Worm (Caenorhabditis elegans) whole organism, mixed stage, embryonic: Measurements from ENCODE around the gene srsx-7.

Source experiments
- M03D4.4 ChIP-seq: sonication (generic microtip); optimal IDR thresholded peaks from 2 replicates; lab custom pipeline; 2017; ENCODE audit warnings: mild to moderate bottlenecking, missing genetic modification characterization, missing compliant biosample characterization
- bed-3 ChIP-seq: fragments of 200-800 bp; sonication (Bioruptor generic); optimal IDR thresholded peaks from 3 replicates; lab custom pipeline; 2018; ENCODE audit warnings: mild to moderate bottlenecking, missing genetic modification characterization, moderate library complexity, missing compliant biosample characterization
- blmp-1 ChIP-seq: fragments of 150-350 bp; optimal IDR thresholded peaks from 2 replicates; lab custom pipeline; 2014; ENCODE audit warnings: missing biosample characterization, missing genetic modification characterization
- ceh-39 ChIP-seq: fragments of 150-350 bp; optimal IDR thresholded peaks from 2 replicates; lab custom pipeline; 2014; ENCODE audit warnings: missing biosample characterization, missing genetic modification characterization
- ceh-43 ChIP-seq: fragments of 200-800 bp; sonication (Bioruptor generic); optimal IDR thresholded peaks from 2 replicates; lab custom pipeline; 2018; ENCODE audit warnings: mild to moderate bottlenecking, missing genetic modification characterization, moderate library complexity, missing compliant biosample characterization
- ceh-83 ChIP-seq: fragments of 200-800 bp; sonication (Bioruptor generic); optimal IDR thresholded peaks from 2 replicates; lab custom pipeline; 2018; ENCODE audit warnings: mild to moderate bottlenecking, missing genetic modification characterization, missing compliant biosample characterization
- cnd-1 ChIP-seq: fragments of 200-800 bp; sonication (Bioruptor generic); optimal IDR thresholded peaks from 2 replicates; lab custom pipeline; 2018; ENCODE audit warnings: mild to moderate bottlenecking, missing genetic modification characterization, missing compliant biosample characterization
- drap-1 ChIP-seq: fragments of 200-800 bp; sonication (Bioruptor generic); optimal IDR thresholded peaks from 3 replicates; lab custom pipeline; 2018; ENCODE audit warnings: mild to moderate bottlenecking, missing genetic modification characterization, missing compliant biosample characterization
- elt-1 ChIP-seq: sonication (generic microtip); optimal IDR thresholded peaks from 2 replicates; lab custom pipeline; 2017; ENCODE audit warnings: missing genetic modification characterization, mild to moderate bottlenecking, missing compliant biosample characterization, antibody characterized with exemption, moderate library complexity, borderline replicate concordance; ENCODE audit not compliant: insufficient read depth
- elt-3 ChIP-seq: fragments of 150-350 bp; optimal IDR thresholded peaks from 2 replicates; lab custom pipeline; 2014; ENCODE audit warnings: missing biosample characterization, missing genetic modification characterization
- hlh-1 ChIP-seq: fragments of 150-350 bp; optimal IDR thresholded peaks from 2 replicates; lab custom pipeline; 2014; ENCODE audit warnings: missing biosample characterization, missing genetic modification reagents, missing genetic modification characterization
- lin-13 ChIP-seq: fragments of 150-350 bp; optimal IDR thresholded peaks from 2 replicates; lab custom pipeline; 2014; ENCODE audit warnings: missing biosample characterization, missing genetic modification characterization
- lin-32 ChIP-seq: fragments of 200-800 bp; sonication (Bioruptor generic); optimal IDR thresholded peaks from 2 replicates; lab custom pipeline; 2018; ENCODE audit warnings: mild to moderate bottlenecking, missing genetic modification characterization, missing compliant biosample characterization
- lsy-2 ChIP-seq: fragments of 150-350 bp; optimal IDR thresholded peaks from 2 replicates; lab custom pipeline; 2014; ENCODE audit warnings: missing biosample characterization, missing genetic modification characterization
- mab-5 ChIP-seq: fragments of 150-350 bp; optimal IDR thresholded peaks from 2 replicates; lab custom pipeline; 2014; ENCODE audit warnings: missing biosample characterization, missing genetic modification characterization
- mep-1 ChIP-seq: fragments of 150-350 bp; optimal IDR thresholded peaks from 2 replicates; lab custom pipeline; 2017; ENCODE audit warnings: missing biosample characterization, missing genetic modification reagents, missing genetic modification characterization, inconsistent platforms
- mls-2 ChIP-seq: sonication (generic microtip); optimal IDR thresholded peaks from 2 replicates; lab custom pipeline; 2016; ENCODE audit warnings: mild to moderate bottlenecking, missing genetic modification characterization, moderate library complexity, missing compliant biosample characterization
- nhr-12 ChIP-seq: fragments of 150-350 bp; optimal IDR thresholded peaks from 2 replicates; lab custom pipeline; 2014; ENCODE audit warnings: missing biosample characterization, missing genetic modification characterization
- nhr-2 ChIP-seq: fragments of 150-350 bp; optimal IDR thresholded peaks from 2 replicates; lab custom pipeline; 2014; ENCODE audit warnings: missing biosample characterization, missing genetic modification characterization
- nhr-237 ChIP-seq: fragments of 150-350 bp; optimal IDR thresholded peaks from 2 replicates; lab custom pipeline; 2014; ENCODE audit warnings: missing biosample characterization, missing genetic modification characterization
- nhr-28 ChIP-seq: fragments of 150-350 bp; optimal IDR thresholded peaks from 2 replicates; lab custom pipeline; 2014; ENCODE audit warnings: missing biosample characterization, missing genetic modification characterization
- nhr-76 ChIP-seq: sonication (generic microtip); optimal IDR thresholded peaks from 2 replicates; lab custom pipeline; 2017; ENCODE audit warnings: missing biosample characterization, missing genetic modification characterization
- pha-4 ChIP-seq: fragments of 150-350 bp; optimal IDR thresholded peaks from 2 replicates; lab custom pipeline; 2018; ENCODE audit warnings: missing biosample characterization, missing genetic modification reagents, missing genetic modification characterization
- sem-2 ChIP-seq: fragments of 200-800 bp; sonication (Bioruptor generic); optimal IDR thresholded peaks from 2 replicates; lab custom pipeline; 2018; ENCODE audit warnings: mild to moderate bottlenecking, missing genetic modification characterization, missing compliant biosample characterization
- sptf-1 ChIP-seq: sonication (generic microtip); optimal IDR thresholded peaks from 2 replicates; lab custom pipeline; 2017; ENCODE audit warnings: mild to moderate bottlenecking, missing genetic modification characterization, moderate library complexity, missing compliant biosample characterization
- tbx-8 ChIP-seq: fragments of 200-800 bp; sonication (Bioruptor generic); optimal IDR thresholded peaks from 2 replicates; lab custom pipeline; 2018; ENCODE audit warnings: mild to moderate bottlenecking, missing genetic modification characterization, moderate library complexity, missing compliant biosample characterization
- unc-120 ChIP-seq: sonication (generic microtip); optimal IDR thresholded peaks from 2 replicates; lab custom pipeline; 2017; ENCODE audit warnings: missing genetic modification characterization, missing compliant biosample characterization; ENCODE audit not compliant: poor library complexity, severe bottlenecking
- unc-39 ChIP-seq: fragments of 150-350 bp; optimal IDR thresholded peaks from 2 replicates; lab custom pipeline; 2014; ENCODE audit warnings: missing biosample characterization, missing genetic modification characterization
- unc-62 ChIP-seq: fragments of 150-350 bp; optimal IDR thresholded peaks from 2 replicates; lab custom pipeline; 2014; ENCODE audit warnings: missing biosample characterization, missing genetic modification reagents, missing genetic modification characterization
- zip-8 ChIP-seq: fragments of 150-350 bp; optimal IDR thresholded peaks from 2 replicates; lab custom pipeline; 2014; ENCODE audit warnings: missing biosample characterization, missing genetic modification characterization
- ztf-11 ChIP-seq: fragments of 150-350 bp; optimal IDR thresholded peaks from 2 replicates; lab custom pipeline; 2014; ENCODE audit warnings: missing biosample characterization, missing genetic modification characterization

The srsx-7 gene

DNA sequence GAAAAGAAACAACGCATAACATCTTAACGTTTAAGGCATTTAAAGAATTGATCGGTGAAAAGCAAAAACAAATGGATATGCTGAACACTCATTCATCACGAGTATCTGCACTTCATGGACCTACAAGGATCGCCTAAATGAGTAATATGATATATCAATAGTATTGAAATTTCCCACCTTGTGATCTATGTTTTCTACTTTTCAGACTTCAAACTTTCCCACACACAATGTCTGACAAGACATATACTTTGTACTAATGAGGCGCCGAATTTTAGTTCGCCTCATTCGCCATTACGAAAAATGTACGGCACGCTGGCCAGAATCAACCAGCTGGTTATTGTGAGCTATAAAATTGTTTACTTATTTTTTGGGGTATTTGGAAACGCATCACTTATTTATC is 1.2 kb downstream of the srsx-7 start, which contains the start of gene srsx-6:
TSS of gene srsx-6 (plus strand) at position 301 of the 400 bp plus-strand sequence.
- no peak for TF ChIP-seq nhr-237
- no peak for TF ChIP-seq unc-62 (GFP tag; lab: Kevin White, UChicago)
- TF ChIP-seq bed-3 (GFP tag; lab: Kevin White, UChicago) = no peak
- no peak for TF ChIP-seq nhr-28
- TF ChIP-seq nhr-12 = no peak
- no peak for TF ChIP-seq ztf-11 (tag; lab: Kevin White, UChicago)
- TF ChIP-seq mep-1 (tag; lab: Kevin White, UChicago) = no peak
- TF ChIP-seq ceh-43 (GFP tag; lab: Kevin White, UChicago) = no peak
- TF ChIP-seq pha-4 = no peak
- TF ChIP-seq blmp-1 = no peak
- no peak for TF ChIP-seq ceh-83
- TF ChIP-seq sem-2 (GFP tag; lab: Kevin White, UChicago) = no peak
- TF ChIP-seq unc-120 (tag; lab: Kevin White, UChicago) = no peak
- TF ChIP-seq nhr-76 (tag; lab: Kevin White, UChicago) = no peak
- TF ChIP-seq mls-2 (tag; lab: Kevin White, UChicago) = no peak
- TF ChIP-seq tbx-8 (GFP tag; lab: Kevin White, UChicago) = no peak
- no peak for TF ChIP-seq ceh-39 (tag; lab: Kevin White, UChicago)
- no peak for TF ChIP-seq lin-13 (tag; lab: Kevin White, UChicago)

- no peak for TF ChIP-seq zip-8 (tag; lab: Kevin White, UChicago)
- no peak for TF ChIP-seq cnd-1 (tag; lab: Kevin White, UChicago)
- no peak for TF ChIP-seq ceh-43 (GFP tag; lab: Kevin White, UChicago)
- TF ChIP-seq lsy-2 (tag; lab: Kevin White, UChicago) = no peak
- no peak for TF ChIP-seq blmp-1
- no peak for TF ChIP-seq nhr-237
- TF ChIP-seq unc-120 (tag; lab: Kevin White, UChicago) = no peak
- TF ChIP-seq ztf-11 (tag; lab: Kevin White, UChicago) = no peak
- no peak for TF ChIP-seq mab-5
- TF ChIP-seq tbx-8 (GFP tag; lab: Kevin White, UChicago) = no peak
- no peak for TF ChIP-seq sptf-1
These were observed 3.1 kb downstream of the srsx-7 start, which contains the start of gene srsx-5 for ce11 chrV:7928660-7929059. srsx-5 (plus strand) TSS chrV:7928960.

DNA sequence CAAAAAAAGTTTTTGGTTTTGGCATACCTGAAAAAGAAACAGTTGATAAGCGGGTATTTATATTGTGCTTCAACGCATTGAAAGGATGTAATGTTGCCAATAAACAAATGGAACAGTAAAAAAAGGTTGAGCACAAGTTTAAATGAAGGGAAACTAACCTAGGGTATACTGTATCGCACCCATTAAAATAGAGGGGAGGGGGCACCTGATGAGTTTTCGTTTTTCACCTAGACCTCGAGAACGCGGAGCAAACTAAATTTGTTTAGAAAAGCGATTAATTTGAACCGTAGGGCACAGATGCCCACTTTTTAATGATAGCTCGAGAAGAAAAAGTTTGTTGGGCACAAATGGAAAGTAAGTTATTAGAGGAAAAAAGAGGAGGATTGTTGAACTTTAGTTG is 7.4 kb downstream of the srsx-7 start, which contains the start of gene ncx-10:
TSS of gene ncx-10 (minus strand) at position 101 of the 400 bp plus-strand sequence.
- no peak for TF ChIP-seq lin-13 (tag; lab: Kevin White, UChicago)
- no peak for TF ChIP-seq mep-1 (tag; lab: Kevin White, UChicago)
- TF ChIP-seq nhr-237 = no peak
- no peak for TF ChIP-seq drap-1 (GFP tag; lab: Kevin White, UChicago)
- TF ChIP-seq unc-62 (GFP tag; lab: Kevin White, UChicago) = no peak
- no peak for TF ChIP-seq elt-1

DNA sequence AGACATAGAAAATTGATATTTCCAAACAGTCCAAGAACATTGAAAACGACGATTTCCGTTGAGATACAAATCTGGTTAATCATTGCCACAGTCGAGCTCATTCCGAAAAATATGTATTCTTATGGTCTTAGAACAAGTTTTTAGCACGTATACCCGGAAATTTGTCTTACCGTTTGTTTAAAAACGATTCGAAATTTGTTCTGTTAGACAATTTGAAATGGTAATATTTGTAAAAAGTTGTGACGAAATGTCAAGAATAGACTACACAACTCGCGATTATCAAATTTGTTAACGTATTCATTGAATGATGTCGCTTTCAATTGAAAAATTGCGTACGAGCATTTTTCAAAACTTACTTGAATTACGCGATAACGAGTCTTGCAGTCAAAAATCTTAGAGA is 11.6 kb downstream of the srsx-7 start, which contains the start of gene srsx-3:
TSS of gene srsx-3 (minus strand) at position 101 of the 400 bp plus-strand sequence.
- TF ChIP-seq ceh-43 (GFP tag; lab: Kevin White, UChicago) (no peak), nhr-76 (tag; lab: Kevin White, UChicago) (no peak), mab-5 (no peak), bed-3 (GFP tag; lab: Kevin White, UChicago) (no peak), nhr-237 (no peak), mep-1 (tag; lab: Kevin White, UChicago) (no peak), unc-120 (tag; lab: Kevin White, UChicago) (no peak), nhr-28 (no peak), blmp-1 (no peak), nhr-2 (tag; lab: Kevin White, UChicago) (no peak), cnd-1 (tag; lab: Kevin White, UChicago) (no peak), unc-39 (tag; lab: Kevin White, UChicago) (no peak)

DNA sequence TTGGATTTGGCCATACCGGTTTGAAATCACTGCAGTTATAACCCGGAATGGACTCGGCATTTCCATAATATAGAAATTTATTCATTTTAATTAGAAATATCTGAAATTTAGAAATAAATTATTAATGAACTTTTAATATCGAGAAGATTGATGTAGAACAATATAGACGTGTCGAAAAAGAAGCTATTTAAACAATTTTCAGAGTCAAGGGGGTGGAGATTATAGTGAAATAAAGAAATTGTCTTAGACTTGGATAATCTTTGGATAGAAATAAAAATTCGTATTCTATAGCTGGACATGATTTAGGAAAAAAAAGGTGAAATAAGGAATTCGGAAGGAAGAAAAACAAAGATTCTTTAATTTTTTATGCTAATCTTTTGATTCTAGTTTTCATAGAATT is 14.7 kb downstream of the srsx-7 start, which contains the start of gene srt-53:
TSS of gene srt-53 (minus strand) at position 101 of the 400 bp plus-strand sequence.
- no peak for TF ChIP-seq M03D4.4 (tag; lab: Kevin White, UChicago)
- TF ChIP-seq elt-3 (tag; lab: Kevin White, UChicago) = no peak
- TF ChIP-seq bed-3 (GFP tag; lab: Kevin White, UChicago) = no peak
- TF ChIP-seq sem-2 (GFP tag; lab: Kevin White, UChicago) = no peak
- TF ChIP-seq nhr-76 (tag; lab: Kevin White, UChicago) = no peak
- TF ChIP-seq sptf-1 = no peak
- no peak for TF ChIP-seq cnd-1 (tag; lab: Kevin White, UChicago)
- no peak for TF ChIP-seq hlh-1 (tag; lab: Kevin White, UChicago)
- TF ChIP-seq ceh-43 (GFP tag; lab: Kevin White, UChicago) = no peak
- no peak for TF ChIP-seq nhr-2 (tag; lab: Kevin White, UChicago)
- no peak for TF ChIP-seq lin-32 (GFP tag; lab: Kevin White, UChicago)
- no peak for TF ChIP-seq mep-1 (tag; lab: Kevin White, UChicago)
- no peak for TF ChIP-seq mls-2 (tag; lab: Kevin White, UChicago)
- no peak for TF ChIP-seq ceh-39 (tag; lab: Kevin White, UChicago)
- TF ChIP-seq, all 35 proteins: peak for 0
